Worm (Caenorhabditis elegans) whole organism, L1 larva: ENCODE data around the gene H10D18.1.

Experiments used
- C04F5.9 ChIP-seq: sonication (generic microtip); optimal IDR thresholded peaks from 2 replicates; lab custom pipeline; 2016; ENCODE audit warnings: missing genetic modification characterization, missing compliant biosample characterization
- C16A3.4 ChIP-seq: fragments of 150-350 bp; optimal IDR thresholded peaks from 2 replicates; lab custom pipeline; 2014; ENCODE audit warnings: missing biosample characterization, missing genetic modification characterization
- F16B12.6 ChIP-seq: fragments of 150-350 bp; optimal IDR thresholded peaks from 2 replicates; lab custom pipeline; 2014; ENCODE audit warnings: missing biosample characterization, missing genetic modification characterization
- Y116A8C.19 ChIP-seq: sonication (generic microtip); optimal IDR thresholded peaks from 2 replicates; lab custom pipeline; 2016; ENCODE audit warnings: missing compliant biosample characterization, missing genetic modification characterization, borderline replicate concordance
- aha-1 ChIP-seq: fragments of 150-350 bp; optimal IDR thresholded peaks from 2 replicates; lab custom pipeline; 2014; ENCODE audit warnings: missing biosample characterization, missing genetic modification characterization
- alr-1 ChIP-seq: fragments of 200-800 bp; sonication (Bioruptor generic); optimal IDR thresholded peaks from 2 replicates; lab custom pipeline; 2018; ENCODE audit warnings: borderline replicate concordance, mild to moderate bottlenecking, missing genetic modification characterization, missing compliant biosample characterization
- aly-2 ChIP-seq: fragments of 150-350 bp; optimal IDR thresholded peaks from 2 replicates; lab custom pipeline; 2014; ENCODE audit warnings: missing biosample characterization, missing genetic modification characterization
- ama-1 ChIP-seq: fragments of 150-350 bp; optimal IDR thresholded peaks from 2 replicates; lab custom pipeline; 2014
- blmp-1 ChIP-seq: fragments of 150-350 bp; optimal IDR thresholded peaks from 2 replicates; lab custom pipeline; 2014; ENCODE audit warnings: missing biosample characterization, missing genetic modification characterization
- ceh-63 ChIP-seq: fragments of 200-800 bp; sonication (Bioruptor generic); optimal IDR thresholded peaks from 2 replicates; lab custom pipeline; 2018; ENCODE audit warnings: mild to moderate bottlenecking, missing genetic modification characterization, missing compliant biosample characterization
- ceh-88 ChIP-seq: fragments of 200-800 bp; sonication (Bioruptor generic); IDR thresholded peaks from 2 replicates; pipeline ENCODE4 v1.3.6; 2022; ENCODE audit warnings: missing genetic modification characterization, missing compliant biosample characterization
- ces-1 ChIP-seq: fragments of 150-350 bp; optimal IDR thresholded peaks from 2 replicates; lab custom pipeline; 2014; ENCODE audit warnings: missing biosample characterization, missing genetic modification reagents, missing genetic modification characterization
- efl-1 ChIP-seq, 4 experiments: fragments of 150-350 bp; optimal IDR thresholded peaks in 3 of 4; peaks in 1 of 4; 1 replicate in 1 of 4; 2 replicates in 3 of 4; lab custom pipeline; 2014; ENCODE audit warnings: missing biosample characterization in 2 of 4, missing genetic modification characterization in 2 of 4, missing genetic modification reagents in 2 of 4
- egl-27 ChIP-seq, 2 experiments: fragments of 150-350 bp in 1 of 2; sonication (generic microtip); optimal IDR thresholded peaks; 3 replicates each; lab custom pipeline; 2017 to 2018; ENCODE audit warnings: missing biosample characterization in 2 of 2, missing genetic modification characterization in 2 of 2, missing genetic modification reagents in 2 of 2
- elt-3 ChIP-seq, 6 experiments: fragments of 150-350 bp in 1 of 6; sonication (generic microtip); optimal IDR thresholded peaks; 2 replicates each; lab custom pipeline; 2017 to 2018; ENCODE audit warnings: missing biosample characterization in 6 of 6, missing genetic modification characterization in 6 of 6, inconsistent platforms in 1 of 6
- fkh-8 ChIP-seq: sonication (generic microtip); optimal IDR thresholded peaks from 2 replicates; lab custom pipeline; 2016; ENCODE audit warnings: mild to moderate bottlenecking, missing genetic modification characterization, missing compliant biosample characterization
- hlh-17 ChIP-seq: fragments of 200-800 bp; sonication (Bioruptor generic); optimal IDR thresholded peaks from 2 replicates; lab custom pipeline; 2018; ENCODE audit warnings: missing genetic modification characterization, mild to moderate bottlenecking, missing compliant biosample characterization, moderate library complexity, borderline replicate concordance
- hpl-2 ChIP-seq: fragments of 150-350 bp; optimal IDR thresholded peaks from 2 replicates; lab custom pipeline; 2014; ENCODE audit warnings: missing biosample characterization, missing genetic modification reagents, missing genetic modification characterization
- isw-1 ChIP-seq: fragments of 200-800 bp; sonication (Bioruptor generic); IDR thresholded peaks from 2 replicates; pipeline ENCODE4 v1.3.6; 2022; ENCODE audit warnings: missing genetic modification characterization, missing compliant biosample characterization
- jun-1 ChIP-seq: fragments of 150-350 bp; optimal IDR thresholded peaks from 2 replicates; lab custom pipeline; 2014; ENCODE audit warnings: missing biosample characterization, missing genetic modification reagents, missing genetic modification characterization
- lin-14 ChIP-seq: fragments of 200-800 bp; sonication (Bioruptor generic); optimal IDR thresholded peaks from 2 replicates; lab custom pipeline; 2018; ENCODE audit warnings: mild to moderate bottlenecking, missing genetic modification characterization, moderate library complexity, missing compliant biosample characterization
- lin-15B ChIP-seq: fragments of 150-350 bp; sonication (generic microtip); optimal IDR thresholded peaks from 3 replicates; lab custom pipeline; 2014; ENCODE audit warnings: missing biosample characterization, missing genetic modification characterization
- lin-35 ChIP-seq, 2 experiments: fragments of 150-350 bp; optimal IDR thresholded peaks; 2 replicates each; lab custom pipeline; 2014; ENCODE audit warnings: missing biosample characterization in 2 of 2, missing genetic modification characterization in 2 of 2, missing genetic modification reagents in 2 of 2
- lsy-2 ChIP-seq, 2 experiments: fragments of 150-350 bp; optimal IDR thresholded peaks; 2 replicates each; lab custom pipeline; 2014; ENCODE audit warnings: missing biosample characterization in 2 of 2, missing genetic modification characterization in 2 of 2
- mef-2 ChIP-seq: fragments of 150-350 bp; optimal IDR thresholded peaks from 2 replicates; lab custom pipeline; 2014; ENCODE audit warnings: missing biosample characterization, missing genetic modification characterization
- mep-1 ChIP-seq: fragments of 150-350 bp; optimal IDR thresholded peaks from 2 replicates; lab custom pipeline; 2014; ENCODE audit warnings: missing biosample characterization, missing genetic modification characterization
- nhr-20 ChIP-seq: sonication (generic microtip); optimal IDR thresholded peaks from 2 replicates; lab custom pipeline; 2016; ENCODE audit warnings: mild to moderate bottlenecking, missing genetic modification characterization, missing compliant biosample characterization
- nhr-237 ChIP-seq: fragments of 150-350 bp; optimal IDR thresholded peaks from 2 replicates; lab custom pipeline; 2014; ENCODE audit warnings: missing biosample characterization, missing genetic modification characterization
- nhr-28 ChIP-seq: fragments of 150-350 bp; optimal IDR thresholded peaks from 2 replicates; lab custom pipeline; 2014; ENCODE audit warnings: missing biosample characterization, missing genetic modification characterization
- nhr-47 ChIP-seq: sonication (generic microtip); optimal IDR thresholded peaks from 2 replicates; lab custom pipeline; 2016; ENCODE audit warnings: mild to moderate bottlenecking, missing genetic modification characterization, moderate library complexity, missing compliant biosample characterization
- nhr-71 ChIP-seq: sonication (generic microtip); optimal IDR thresholded peaks from 2 replicates; lab custom pipeline; 2016; ENCODE audit warnings: mild to moderate bottlenecking, missing genetic modification characterization, moderate library complexity, missing compliant biosample characterization
- nhr-76 ChIP-seq: sonication (generic microtip); optimal IDR thresholded peaks from 2 replicates; lab custom pipeline; 2017; ENCODE audit warnings: missing biosample characterization, missing genetic modification characterization
- nhr-77 ChIP-seq: fragments of 150-350 bp; optimal IDR thresholded peaks from 2 replicates; lab custom pipeline; 2014; ENCODE audit warnings: missing biosample characterization, missing genetic modification characterization
- nhr-84 ChIP-seq: sonication (generic microtip); optimal IDR thresholded peaks from 2 replicates; lab custom pipeline; 2017; ENCODE audit warnings: missing biosample characterization, missing genetic modification characterization
- nhr-85 ChIP-seq: sonication (generic microtip); peaks from one replicate; lab custom pipeline; 2016; ENCODE audit warnings: missing genetic modification characterization, inconsistent platforms, missing compliant biosample characterization
- nhr-90 ChIP-seq: sonication (generic microtip); optimal IDR thresholded peaks from 2 replicates; lab custom pipeline; 2016; ENCODE audit warnings: mild to moderate bottlenecking, missing genetic modification characterization, missing compliant biosample characterization; ENCODE audit not compliant: poor library complexity
- pag-3 ChIP-seq: sonication (generic microtip); optimal IDR thresholded peaks from 2 replicates; lab custom pipeline; 2017; ENCODE audit warnings: missing genetic modification characterization, mild to moderate bottlenecking, missing compliant biosample characterization, antibody characterized with exemption, borderline replicate concordance; ENCODE audit not compliant: insufficient read depth
- pax-3 ChIP-seq: fragments of 200-800 bp; sonication (Bioruptor generic); optimal IDR thresholded peaks from 2 replicates; lab custom pipeline; 2018; ENCODE audit warnings: mild to moderate bottlenecking, missing genetic modification characterization, moderate library complexity, missing compliant biosample characterization
- pqm-1 ChIP-seq: sonication (generic microtip); optimal IDR thresholded peaks from 3 replicates; lab custom pipeline; 2017; ENCODE audit warnings: missing biosample characterization, missing genetic modification characterization
- rnt-1 ChIP-seq: sonication (generic microtip); optimal IDR thresholded peaks from 2 replicates; lab custom pipeline; 2016; ENCODE audit warnings: mild to moderate bottlenecking, missing genetic modification characterization, moderate library complexity, missing compliant biosample characterization
- skn-1 ChIP-seq: fragments of 150-350 bp; optimal IDR thresholded peaks from 2 replicates; lab custom pipeline; 2014; ENCODE audit warnings: missing biosample characterization, missing genetic modification characterization
- snpc-4 ChIP-seq: fragments of 150-350 bp; optimal IDR thresholded peaks from 2 replicates; lab custom pipeline; 2014; ENCODE audit warnings: missing biosample characterization, missing genetic modification characterization
- snu-23 ChIP-seq: sonication (generic microtip); optimal IDR thresholded peaks from 2 replicates; lab custom pipeline; 2016; ENCODE audit warnings: missing genetic modification characterization, missing compliant biosample characterization
- sup-37 ChIP-seq: fragments of 200-800 bp; sonication (Bioruptor generic); optimal IDR thresholded peaks from 2 replicates; lab custom pipeline; 2018; ENCODE audit warnings: mild to moderate bottlenecking, missing genetic modification characterization, missing compliant biosample characterization
- tbx-2 ChIP-seq: sonication (generic microtip); optimal IDR thresholded peaks from 2 replicates; lab custom pipeline; 2016; ENCODE audit warnings: missing genetic modification characterization, missing compliant biosample characterization
- unc-130 ChIP-seq: fragments of 150-350 bp; optimal IDR thresholded peaks from 2 replicates; lab custom pipeline; 2017; ENCODE audit warnings: missing biosample characterization, missing genetic modification characterization, inconsistent platforms
- unc-86 ChIP-seq: sonication (generic microtip); optimal IDR thresholded peaks from 2 replicates; lab custom pipeline; 2016; ENCODE audit warnings: missing genetic modification characterization, missing compliant biosample characterization
- unc-98 ChIP-seq: fragments of 200-800 bp; sonication (Bioruptor generic); IDR thresholded peaks from 2 replicates; pipeline ENCODE4 v1.3.6; 2022; ENCODE audit warnings: missing genetic modification characterization, missing compliant biosample characterization
- zag-1 ChIP-seq: fragments of 150-350 bp; optimal IDR thresholded peaks from 2 replicates; lab custom pipeline; 2014; ENCODE audit warnings: missing biosample characterization, missing genetic modification characterization
- ztf-11 ChIP-seq, 2 experiments: sonication (generic microtip); optimal IDR thresholded peaks; 2 replicates each; lab custom pipeline; 2016 to 2017; ENCODE audit warnings: missing genetic modification characterization in 2 of 2, missing biosample characterization in 1 of 2, missing compliant biosample characterization in 1 of 2
- ztf-4 ChIP-seq: fragments of 150-350 bp; optimal IDR thresholded peaks from 2 replicates; lab custom pipeline; 2014; ENCODE audit warnings: missing biosample characterization, missing genetic modification characterization

Gene H10D18.1

ce11 chrV:3803343-3803742, 11.7 kb upstream of the H10D18.1 start, which contains the start of gene cyp-33C8 (continued):
- TF ChIP-seq aha-1 (tag; lab: Kevin White, UChicago) (no peak), aly-2 (tag; lab: Kevin White, UChicago) (no peak), unc-98 (GFP tag; lab: Robert Waterston, UW) (no peak), rnt-1 (peak; percentile 89), ztf-11 (tag; optimal IDR thresholded peaks at IDR 0.05; lab: Kevin White, UChicago) (no peak), lin-15B (tag; lab: Kevin White, UChicago) (no peak)
- TF ChIP-seq, all 84 proteins: peak for 19

ce11 chrV:3805499-3805898, 9.5 kb upstream of the H10D18.1 start, which contains the start of gene R08F11.4:
Gene R08F11.4 (minus strand): TSS chrV:3805527.
- TF ChIP-seq zag-1 (tag; lab: Kevin White, UChicago) (no peak), lin-14 (GFP tag; lab: Kevin White, UChicago) (peak; percentile 29), ztf-11 (tag; optimal IDR thresholded peaks at IDR 0.05; lab: Kevin White, UChicago) (no peak), jun-1 (tag; lab: Kevin White, UChicago) (no peak), hpl-2 (GFP tag; lab: Kevin White, UChicago) (no peak), skn-1 (tag; lab: Kevin White, UChicago) (peak; percentile 13), ceh-88 (GFP tag; lab: Robert Waterston, UW) (no peak), pax-3 (tag; lab: Kevin White, UChicago) (no peak), nhr-20 (tag; lab: Kevin White, UChicago) (peak; percentile 31), nhr-77 (tag; lab: Kevin White, UChicago) (no peak), aly-2 (tag; lab: Kevin White, UChicago) (no peak), C16A3.4 (tag; lab: Kevin White, UChicago) (no peak), snu-23 (peak; percentile 9), snpc-4 (tag; lab: Kevin White, UChicago) (no peak), nhr-47 (tag; lab: Kevin White, UChicago) (no peak), elt-3 (tag; optimal IDR thresholded peaks at IDR 0.05; lab: Kevin White, UChicago) (no peak), ztf-4 (no peak), lin-35 (GFP tag; optimal IDR thresholded peaks at IDR 0.05; lab: Kevin White, UChicago) (no peak), ces-1 (GFP tag; lab: Kevin White, UChicago) (no peak), F16B12.6 (no peak), unc-130 (tag; lab: Kevin White, UChicago) (no peak), nhr-28 (tag; lab: Kevin White, UChicago) (no peak), lsy-2 (tag; optimal IDR thresholded peaks at IDR 0.05; lab: Kevin White, UChicago) (no peak), pag-3 (tag; lab: Kevin White, UChicago) (no peak), nhr-76 (tag; lab: Kevin White, UChicago) (no peak), alr-1 (tag; lab: Kevin White, UChicago) (no peak), isw-1 (GFP tag; lab: Robert Waterston, UW) (no peak), ama-1 (lab: Kevin White, UChicago) (no peak), efl-1 (optimal IDR thresholded peaks at IDR 0.05; lab: Kevin White, UChicago) (no peak), efl-1 (GFP tag; optimal IDR thresholded peaks at IDR 0.05 in 1 of 2; lab: Kevin White, UChicago) (no peak), Y116A8C.19 (no peak), sup-37 (GFP tag; lab: Kevin White, UChicago) (no peak), nhr-84 (tag; lab: Kevin White, UChicago) (no peak), blmp-1 (tag; lab: Kevin White, UChicago) (no peak), nhr-85 (tag; lab: Kevin White, UChicago) (peak; percentile 64), nhr-237 (tag; lab: Kevin White, UChicago) (no peak), nhr-71 (peak; percentile 26), hlh-17 (GFP tag; lab: Kevin White, UChicago) (no peak), pqm-1 (tag; lab: Kevin White, UChicago) (no peak), fkh-8 (tag; lab: Kevin White, UChicago) (no peak), tbx-2 (tag; lab: Kevin White, UChicago) (no peak), C04F5.9 (no peak), mep-1 (tag; lab: Kevin White, UChicago) (no peak), lin-15B (tag; lab: Kevin White, UChicago) (no peak), mef-2 (tag; lab: Kevin White, UChicago) (no peak), ceh-63 (GFP tag; lab: Kevin White, UChicago) (no peak), egl-27 (tag; optimal IDR thresholded peaks at IDR 0.05; lab: Kevin White, UChicago) (no peak), unc-86 (tag; lab: Kevin White, UChicago) (no peak), nhr-90 (tag; lab: Kevin White, UChicago) (peak; percentile 9)
